Fruit fly (Drosophila melanogaster) whole organism, embryonic: ENCODE results near the gene prtp.

Experiments
- CG11695 ChIP-seq: fragments of 200-800 bp; sonication (Bioruptor generic); IDR thresholded peaks from 3 replicates; pipeline ENCODE4 v1.3.6; 2022; ENCODE audit warnings: missing biosample characterization, missing genetic modification characterization
- CG12942 ChIP-seq: fragments of 200-800 bp; sonication (Bioruptor generic); optimal IDR thresholded peaks from 3 replicates; lab custom pipeline; 2016; ENCODE audit warnings: missing biosample characterization, missing genetic modification characterization
- CG13424 ChIP-seq: fragments of 200-800 bp; sonication (Bioruptor generic); optimal IDR thresholded peaks from 2 replicates; lab custom pipeline; 2019; ENCODE audit warnings: missing biosample characterization, mild to moderate bottlenecking, missing genetic modification characterization, moderate library complexity
- CG13775 ChIP-seq: fragments of 200-800 bp; sonication (Bioruptor generic); optimal IDR thresholded peaks from 3 replicates; lab custom pipeline; 2017; ENCODE audit warnings: missing biosample characterization, mild to moderate bottlenecking, missing genetic modification characterization
- CG14860 ChIP-seq: fragments of 200-800 bp; sonication (Bioruptor generic); IDR thresholded peaks from 3 replicates; pipeline ENCODE4 v1.3.6; 2022; ENCODE audit warnings: missing biosample characterization, missing genetic modification characterization; ENCODE audit not compliant: partially characterized antibody
- CG15514 ChIP-seq: fragments of 200-800 bp; sonication (Bioruptor generic); optimal IDR thresholded peaks from 3 replicates; lab custom pipeline; 2017; ENCODE audit warnings: missing biosample characterization, missing genetic modification characterization, mild to moderate bottlenecking, moderate library complexity, missing genetic modification reagents
- CG17385 ChIP-seq: fragments of 200-800 bp; sonication (Bioruptor generic); optimal IDR thresholded peaks from 3 replicates; lab custom pipeline; 2018; ENCODE audit warnings: missing biosample characterization, mild to moderate bottlenecking, missing genetic modification characterization
- CG17829 ChIP-seq: fragments of 200-800 bp; optimal IDR thresholded peaks from 2 replicates; lab custom pipeline; 2019; ENCODE audit warnings: missing biosample characterization, mild to moderate bottlenecking, missing genetic modification characterization, moderate library complexity
- CG1832 ChIP-seq: fragments of 200-800 bp; sonication (Bioruptor generic); optimal IDR thresholded peaks from 2 replicates; lab custom pipeline; 2017; ENCODE audit warnings: missing biosample characterization, mild to moderate bottlenecking, missing genetic modification characterization, inconsistent platforms
- CG30403 ChIP-seq: fragments of 200-800 bp; sonication (Bioruptor generic); optimal IDR thresholded peaks from 3 replicates; lab custom pipeline; 2016; ENCODE audit warnings: missing biosample characterization, missing genetic modification characterization
- CG30431 ChIP-seq: fragments of 200-800 bp; sonication (Bioruptor generic); optimal IDR thresholded peaks from 2 replicates; lab custom pipeline; 2017; ENCODE audit warnings: missing biosample characterization, missing genetic modification characterization
- CG31441 ChIP-seq: fragments of 200-800 bp; sonication (Bioruptor generic); IDR thresholded peaks from 2 replicates; pipeline ENCODE4 v1.3.6; 2022; ENCODE audit warnings: missing biosample characterization, missing genetic modification characterization
- CG34422 ChIP-seq: fragments of 200-800 bp; sonication (Bioruptor generic); IDR thresholded peaks from 3 replicates; pipeline ENCODE4 v1.3.6; 2022; ENCODE audit warnings: missing biosample characterization, missing genetic modification characterization
- CG3847 ChIP-seq: fragments of 200-800 bp; sonication (Bioruptor generic); IDR thresholded peaks from 2 replicates; pipeline ENCODE4 v1.3.6; 2022; ENCODE audit warnings: missing biosample characterization, missing genetic modification characterization
- CG4328 ChIP-seq: fragments of 200-800 bp; sonication (Bioruptor generic); optimal IDR thresholded peaks from 3 replicates; lab custom pipeline; 2017; ENCODE audit warnings: missing biosample characterization, missing genetic modification reagents, missing genetic modification characterization
- CG6254 ChIP-seq: fragments of 200-800 bp; sonication (Bioruptor generic); optimal IDR thresholded peaks from 3 replicates; lab custom pipeline; 2017; ENCODE audit warnings: mild to moderate bottlenecking, missing biosample characterization, missing genetic modification reagents, missing genetic modification characterization
- CG7786 ChIP-seq: fragments of 200-800 bp; sonication (Bioruptor generic); optimal IDR thresholded peaks from 2 replicates; lab custom pipeline; 2016; ENCODE audit warnings: missing biosample characterization, missing genetic modification characterization
- CG8765 ChIP-seq: fragments of 200-800 bp; sonication (Bioruptor generic); IDR thresholded peaks from 2 replicates; pipeline ENCODE4 v1.3.6; 2022; ENCODE audit warnings: missing biosample characterization, missing genetic modification characterization
- CG9437 ChIP-seq: fragments of 200-800 bp; sonication (Bioruptor generic); optimal IDR thresholded peaks from 2 replicates; lab custom pipeline; 2018; ENCODE audit warnings: missing biosample characterization, mild to moderate bottlenecking, missing genetic modification characterization
- Camta ChIP-seq: fragments of 200-800 bp; sonication (Bioruptor generic); optimal IDR thresholded peaks from 2 replicates; lab custom pipeline; 2016; ENCODE audit warnings: missing biosample characterization, missing genetic modification characterization
- D ChIP-seq, 2 experiments: fragments of 200-800 bp in 1 of 2; fragments of >200 bp in 1 of 2; sonication (Bioruptor generic) in 1 of 2; optimal IDR thresholded peaks; 2 replicates in 1 of 2; 3 replicates in 1 of 2; lab custom pipeline; 2017; ENCODE audit warnings: mild to moderate bottlenecking in 1 of 2, missing biosample characterization in 1 of 2, missing genetic modification characterization in 1 of 2, missing genetic modification reagents in 1 of 2
- Deaf1 ChIP-seq: fragments of 200-800 bp; optimal IDR thresholded peaks from 3 replicates; lab custom pipeline; 2019; ENCODE audit warnings: missing biosample characterization, mild to moderate bottlenecking, missing genetic modification characterization, moderate library complexity
- HmgZ ChIP-seq: fragments of 200-800 bp; sonication (Bioruptor generic); optimal IDR thresholded peaks from 2 replicates; lab custom pipeline; 2018; ENCODE audit warnings: missing biosample characterization, mild to moderate bottlenecking, missing genetic modification characterization
- Hr51 ChIP-seq, 2 experiments: fragments of 200-800 bp; sonication (Bioruptor generic); optimal IDR thresholded peaks; 2 replicates in 1 of 2; 3 replicates in 1 of 2; lab custom pipeline; 2016 to 2018; ENCODE audit warnings: missing biosample characterization in 2 of 2, missing genetic modification characterization in 2 of 2, mild to moderate bottlenecking in 1 of 2, moderate library complexity in 1 of 2
- NC2β ChIP-seq: fragments of 200-800 bp; sonication (Bioruptor generic); optimal IDR thresholded peaks from 2 replicates; lab custom pipeline; 2016; ENCODE audit warnings: missing biosample characterization, missing genetic modification characterization
- Ravus ChIP-seq: fragments of 200-800 bp; sonication (Bioruptor generic); IDR thresholded peaks from 2 replicates; pipeline ENCODE4 v1.3.6; 2022; ENCODE audit warnings: missing biosample characterization, missing genetic modification characterization
- Side ChIP-seq: fragments of 200-800 bp; sonication (Bioruptor generic); optimal IDR thresholded peaks from 2 replicates; lab custom pipeline; 2016; ENCODE audit warnings: missing biosample characterization, missing genetic modification characterization
- Six4 ChIP-seq: fragments of 200-800 bp; sonication (Bioruptor generic); optimal IDR thresholded peaks from 2 replicates; lab custom pipeline; 2016; ENCODE audit warnings: missing biosample characterization, missing genetic modification characterization
- Sox100B ChIP-seq: fragments of 200-800 bp; sonication (Bioruptor generic); optimal IDR thresholded peaks from 3 replicates; lab custom pipeline; 2018; ENCODE audit warnings: missing biosample characterization, mild to moderate bottlenecking, missing genetic modification characterization
- Xrp1 ChIP-seq: fragments of 200-800 bp; sonication (Bioruptor generic); IDR thresholded peaks from 2 replicates; pipeline ENCODE4 v1.3.6; 2022; ENCODE audit warnings: missing biosample characterization, missing genetic modification characterization
- bcd ChIP-seq: fragments of 200-800 bp; sonication (Bioruptor generic); optimal IDR thresholded peaks from 2 replicates; lab custom pipeline; 2017; ENCODE audit warnings: missing biosample characterization, mild to moderate bottlenecking, missing genetic modification characterization
- btn ChIP-seq: fragments of 200-800 bp; sonication (Bioruptor generic); optimal IDR thresholded peaks from 2 replicates; lab custom pipeline; 2016; ENCODE audit warnings: missing biosample characterization, missing genetic modification characterization
- cad ChIP-seq: fragments of >200 bp; optimal IDR thresholded peaks from 2 replicates; lab custom pipeline; 2017; ENCODE audit warnings: missing biosample characterization, missing genetic modification characterization
- chn ChIP-seq: fragments of 200-800 bp; sonication (Bioruptor generic); optimal IDR thresholded peaks from 2 replicates; lab custom pipeline; 2016; ENCODE audit warnings: missing biosample characterization, missing genetic modification characterization
- croc ChIP-seq: fragments of 200-800 bp; sonication (Bioruptor generic); conservative IDR thresholded peaks from 3 replicates; pipeline ENCODE4 v1.3.6; 2022; ENCODE audit warnings: missing biosample characterization, missing genetic modification characterization
- dm ChIP-seq: fragments of 200-800 bp; sonication (Bioruptor generic); optimal IDR thresholded peaks from 3 replicates; lab custom pipeline; 2016; ENCODE audit warnings: missing biosample characterization, missing genetic modification characterization
- dpn ChIP-seq, 2 experiments: fragments of 200-800 bp; sonication (Bioruptor generic); optimal IDR thresholded peaks; 3 replicates each; lab custom pipeline; 2016; ENCODE audit warnings: missing biosample characterization in 2 of 2, missing genetic modification characterization in 2 of 2
- fd102C ChIP-seq: fragments of 200-800 bp; sonication (Bioruptor generic); optimal IDR thresholded peaks from 2 replicates; lab custom pipeline; 2018; ENCODE audit warnings: missing biosample characterization, mild to moderate bottlenecking, missing genetic modification characterization, moderate library complexity
- fd64A ChIP-seq: fragments of 200-800 bp; sonication (Bioruptor generic); optimal IDR thresholded peaks from 3 replicates; lab custom pipeline; 2018; ENCODE audit warnings: missing biosample characterization, mild to moderate bottlenecking, missing genetic modification characterization
- gem ChIP-seq: fragments of 200-800 bp; sonication (Bioruptor generic); optimal IDR thresholded peaks from 2 replicates; lab custom pipeline; 2019; ENCODE audit warnings: missing biosample characterization, mild to moderate bottlenecking, missing genetic modification characterization, moderate library complexity
- her ChIP-seq: fragments of 200-800 bp; sonication (Bioruptor generic); optimal IDR thresholded peaks from 2 replicates; lab custom pipeline; 2016; ENCODE audit warnings: missing biosample characterization, missing genetic modification characterization
- lab ChIP-seq: fragments of 200-800 bp; sonication (Bioruptor generic); optimal IDR thresholded peaks from 3 replicates; lab custom pipeline; 2017; ENCODE audit warnings: missing biosample characterization, missing genetic modification characterization, mild to moderate bottlenecking, moderate library complexity, missing genetic modification reagents
- lbe ChIP-seq: fragments of 200-800 bp; sonication (Bioruptor generic); optimal IDR thresholded peaks from 2 replicates; lab custom pipeline; 2016; ENCODE audit warnings: missing biosample characterization, mild to moderate bottlenecking, missing genetic modification characterization
- salm ChIP-seq: fragments of 200-800 bp; sonication (Bioruptor generic); optimal IDR thresholded peaks from 2 replicates; lab custom pipeline; 2018; ENCODE audit warnings: missing biosample characterization, mild to moderate bottlenecking, missing genetic modification characterization
- slp2 ChIP-seq: fragments of 200-800 bp; sonication (Bioruptor generic); optimal IDR thresholded peaks from 2 replicates; lab custom pipeline; 2016; ENCODE audit warnings: missing biosample characterization, missing genetic modification characterization
- tio ChIP-seq: fragments of 200-800 bp; sonication (Bioruptor generic); optimal IDR thresholded peaks from 2 replicates; lab custom pipeline; 2017; ENCODE audit warnings: missing biosample characterization, missing genetic modification characterization, inconsistent platforms
- unpg ChIP-seq: fragments of 200-800 bp; sonication (Bioruptor generic); optimal IDR thresholded peaks from 3 replicates; lab custom pipeline; 2018; ENCODE audit warnings: missing biosample characterization, mild to moderate bottlenecking, missing genetic modification characterization, moderate library complexity
- vnd ChIP-seq: fragments of 200-800 bp; sonication (Bioruptor generic); IDR thresholded peaks from 3 replicates; pipeline ENCODE4 v1.3.6; 2022; ENCODE audit warnings: missing biosample characterization, missing genetic modification characterization; ENCODE audit not compliant: partially characterized antibody
- vvl ChIP-seq: fragments of 200-800 bp; sonication (Bioruptor generic); IDR thresholded peaks from 2 replicates; pipeline ENCODE4 v1.3.6; 2022; ENCODE audit warnings: missing biosample characterization, missing genetic modification characterization
- zfh1 ChIP-seq: fragments of 200-800 bp; sonication (Bioruptor generic); IDR thresholded peaks from 3 replicates; pipeline ENCODE4 v1.3.6; 2022; ENCODE audit warnings: missing biosample characterization, missing genetic modification characterization

Gene prtp

dm6 chrX:11720138-11720537, 3.6 kb downstream of the prtp start, which contains the start of gene Tango10 (continued):
- TF ChIP-seq lab, result no peak
- peak; percentile 49; the same call in 1 of the 3 replicates for TF ChIP-seq CG34422 (GFP tag; lab: Robert Waterston, UW)
- TF ChIP-seq zfh1, result 0 out of 3 replicates have a peak, but pooled peaks have one; percentile 16
- no peak for TF ChIP-seq Six4 (GFP tag; lab: Kevin White, UChicago)
- peak; percentile 67 for TF ChIP-seq CG13775 (GFP tag; lab: Kevin White, UChicago)
- TF ChIP-seq CG9437 (GFP tag; lab: Kevin White, UChicago), result peak; percentile 42
- peak; percentile 64 for TF ChIP-seq Side (GFP tag; lab: Kevin White, UChicago)
- no peak for TF ChIP-seq fd102C (GFP tag; lab: Kevin White, UChicago)
- TF ChIP-seq CG7786 (GFP tag; lab: Kevin White, UChicago), result peak; percentile 52
- no peak; the same call in 1 of the 2 replicates for TF ChIP-seq CG31441 (GFP tag; lab: Robert Waterston, UW)
- TF ChIP-seq vnd (GFP tag; lab: Robert Waterston, UW), result peak; percentile 78
- no peak for TF ChIP-seq cad (GFP tag; lab: Kevin White, UChicago)
- TF ChIP-seq Xrp1 (GFP tag; lab: Robert Waterston, UW), result peak; percentile 56; the same call in 1 of the 2 replicates
- TF ChIP-seq her (GFP tag; lab: Kevin White, UChicago), result peak; percentile 20
- peak; percentile 35 for TF ChIP-seq slp2 (GFP tag; lab: Kevin White, UChicago)
- no peak for TF ChIP-seq D (optimal IDR thresholded peaks at IDR 0.05; lab: Kevin White, UChicago)
- no peak for TF ChIP-seq D (GFP tag; optimal IDR thresholded peaks at IDR 0.05; lab: Kevin White, UChicago)
- TF ChIP-seq dm, result peak; percentile 72
- no peak for TF ChIP-seq CG12942 (GFP tag; lab: Kevin White, UChicago)
- TF ChIP-seq fd64A (GFP tag; lab: Kevin White, UChicago), result no peak
- no peak for TF ChIP-seq tio
- peak; percentile 84 for TF ChIP-seq CG15514
- TF ChIP-seq dpn (GFP tag; optimal IDR thresholded peaks at IDR 0.05; lab: Kevin White, UChicago), result peak; percentile 51 to 58
- TF ChIP-seq CG17829, result peak; percentile 26
- TF ChIP-seq croc (GFP tag; lab: Robert Waterston, UW), result peak; percentile 24; the same call in 1 of the 3 replicates
- no peak for TF ChIP-seq CG4328 (GFP tag; lab: Kevin White, UChicago)
- peak; percentile 23 for TF ChIP-seq chn (GFP tag; lab: Kevin White, UChicago)
- TF ChIP-seq CG14860 (GFP tag; lab: Robert Waterston, UW), result peak; percentile 71; the same call in 2 of the 3 replicates
- TF ChIP-seq CG11695 (GFP tag; lab: Robert Waterston, UW), result no peak
- TF ChIP-seq gem (tag; lab: Kevin White, UChicago), result peak; percentile 76
- no peak for TF ChIP-seq Deaf1 (tag; lab: Kevin White, UChicago)
- TF ChIP-seq CG6254 (GFP tag; lab: Kevin White, UChicago), result no peak
- TF ChIP-seq HmgZ (tag; lab: Kevin White, UChicago), result peak; percentile 61
- peak; percentile 58 for TF ChIP-seq unpg
- TF ChIP-seq CG3847 (GFP tag; lab: Robert Waterston, UW), result peak; percentile 65
- no peak for TF ChIP-seq CG1832
- TF ChIP-seq CG13424, result peak; percentile 81
- TF ChIP-seq bcd (GFP tag; lab: Kevin White, UChicago), result peak; percentile 20
- peak in 1 of 2 experiments; percentile 44 for TF ChIP-seq Hr51 (GFP tag; optimal IDR thresholded peaks at IDR 0.05; lab: Kevin White, UChicago)
- TF ChIP-seq salm (tag; lab: Kevin White, UChicago), result no peak
- no peak for TF ChIP-seq Sox100B
- no peak for TF ChIP-seq Ravus (GFP tag; lab: Robert Waterston, UW)
- TF ChIP-seq CG30403 (GFP tag; lab: Kevin White, UChicago), result peak; percentile 65
- TF ChIP-seq NC2β (GFP tag; lab: Kevin White, UChicago), result peak; percentile 46
- TF ChIP-seq CG8765 (GFP tag; lab: Robert Waterston, UW), result peak; percentile 22; the same call in 1 of the 2 replicates
- TF ChIP-seq btn (GFP tag; lab: Kevin White, UChicago), result no peak
- TF ChIP-seq vvl, result peak; percentile 46; the same call in 1 of the 2 replicates
- TF ChIP-seq lbe (GFP tag; lab: Kevin White, UChicago), result peak; percentile 18
- TF ChIP-seq CG17385 (GFP tag; lab: Kevin White, UChicago), result no peak
- TF ChIP-seq Camta, result peak; percentile 52
- TF ChIP-seq CG30431 (GFP tag; lab: Kevin White, UChicago), result no peak
